Fruit fly (Drosophila melanogaster) whole organism, embryonic: ENCODE measurements around the gene Patj.

Source experiments
- MBD-R2 ChIP-seq: fragments of 200-800 bp; sonication (Bioruptor generic); IDR thresholded peaks from 2 replicates; pipeline ENCODE4 v1.3.6; 2022; ENCODE audit warnings: missing biosample characterization, missing genetic modification characterization
- Ssrp ChIP-seq: fragments of 200-800 bp; sonication (Bioruptor generic); optimal IDR thresholded peaks from 2 replicates; lab custom pipeline; 2018; ENCODE audit warnings: missing biosample characterization, mild to moderate bottlenecking, missing genetic modification characterization, moderate library complexity

dm6 chr3L:1794164-1794942 is 4.2 kb upstream of the Patj start:
- no peak for TF ChIP-seq Ssrp
- peak; percentile 30; the same call in 1 of the 2 replicates for TF ChIP-seq MBD-R2
